Worm (Caenorhabditis elegans) whole organism, mixed stage, embryonic: ENCODE data around the gene Y39B6A.37.

Source experiments
- lin-13 ChIP-seq: fragments of 150-350 bp; optimal IDR thresholded peaks from 2 replicates; lab custom pipeline; 2014; ENCODE audit warnings: missing biosample characterization, missing genetic modification characterization
- mab-5 ChIP-seq: fragments of 150-350 bp; optimal IDR thresholded peaks from 2 replicates; lab custom pipeline; 2014; ENCODE audit warnings: missing biosample characterization, missing genetic modification characterization
- nhr-237 ChIP-seq: fragments of 150-350 bp; optimal IDR thresholded peaks from 2 replicates; lab custom pipeline; 2014; ENCODE audit warnings: missing biosample characterization, missing genetic modification characterization
- pha-4 ChIP-seq: fragments of 150-350 bp; optimal IDR thresholded peaks from 2 replicates; lab custom pipeline; 2018; ENCODE audit warnings: missing biosample characterization, missing genetic modification reagents, missing genetic modification characterization

- TF ChIP-seq lin-13 (tag; lab: Kevin White, UChicago) (no peak), pha-4 (tag; lab: Kevin White, UChicago) (no peak), mab-5 (tag; lab: Kevin White, UChicago) (no peak), nhr-237 (tag; lab: Kevin White, UChicago) (no peak)
Observed at ce11 chrV:19031456-19031855, 40.8 kb downstream of the Y39B6A.37 start, which contains the start of gene Y39B6A.27.
